Worm (Caenorhabditis elegans) whole organism, mixed stage, embryonic: ENCODE measurements around the gene Y66D12A.8.

Source experiments
- bed-3 ChIP-seq: fragments of 200-800 bp; sonication (Bioruptor generic); optimal IDR thresholded peaks from 3 replicates; lab custom pipeline; 2018; ENCODE audit warnings: mild to moderate bottlenecking, missing genetic modification characterization, moderate library complexity, missing compliant biosample characterization
- blmp-1 ChIP-seq: fragments of 150-350 bp; optimal IDR thresholded peaks from 2 replicates; lab custom pipeline; 2014; ENCODE audit warnings: missing biosample characterization, missing genetic modification characterization
- ceh-39 ChIP-seq: fragments of 150-350 bp; optimal IDR thresholded peaks from 2 replicates; lab custom pipeline; 2014; ENCODE audit warnings: missing biosample characterization, missing genetic modification characterization
- ceh-83 ChIP-seq: fragments of 200-800 bp; sonication (Bioruptor generic); optimal IDR thresholded peaks from 2 replicates; lab custom pipeline; 2018; ENCODE audit warnings: mild to moderate bottlenecking, missing genetic modification characterization, missing compliant biosample characterization
- ces-1 ChIP-seq: fragments of 150-350 bp; optimal IDR thresholded peaks from 2 replicates; lab custom pipeline; 2014; ENCODE audit warnings: missing biosample characterization, missing genetic modification reagents, missing genetic modification characterization
- cnd-1 ChIP-seq: fragments of 200-800 bp; sonication (Bioruptor generic); optimal IDR thresholded peaks from 2 replicates; lab custom pipeline; 2018; ENCODE audit warnings: mild to moderate bottlenecking, missing genetic modification characterization, missing compliant biosample characterization
- drap-1 ChIP-seq: fragments of 200-800 bp; sonication (Bioruptor generic); optimal IDR thresholded peaks from 3 replicates; lab custom pipeline; 2018; ENCODE audit warnings: mild to moderate bottlenecking, missing genetic modification characterization, missing compliant biosample characterization
- elt-1 ChIP-seq: sonication (generic microtip); optimal IDR thresholded peaks from 2 replicates; lab custom pipeline; 2017; ENCODE audit warnings: missing genetic modification characterization, mild to moderate bottlenecking, missing compliant biosample characterization, antibody characterized with exemption, moderate library complexity, borderline replicate concordance; ENCODE audit not compliant: insufficient read depth
- flh-1 ChIP-seq: fragments of 200-800 bp; sonication (Bioruptor generic); optimal IDR thresholded peaks from 2 replicates; lab custom pipeline; 2018; ENCODE audit warnings: mild to moderate bottlenecking, missing genetic modification characterization, moderate library complexity, missing compliant biosample characterization
- ham-2 ChIP-seq: fragments of 200-800 bp; sonication (Bioruptor generic); optimal IDR thresholded peaks from 2 replicates; lab custom pipeline; 2018; ENCODE audit warnings: mild to moderate bottlenecking, missing genetic modification characterization, missing compliant biosample characterization
- hlh-1 ChIP-seq: fragments of 150-350 bp; optimal IDR thresholded peaks from 2 replicates; lab custom pipeline; 2014; ENCODE audit warnings: missing biosample characterization, missing genetic modification reagents, missing genetic modification characterization
- lin-13 ChIP-seq: fragments of 150-350 bp; optimal IDR thresholded peaks from 2 replicates; lab custom pipeline; 2014; ENCODE audit warnings: missing biosample characterization, missing genetic modification characterization
- lin-32 ChIP-seq: fragments of 200-800 bp; sonication (Bioruptor generic); optimal IDR thresholded peaks from 2 replicates; lab custom pipeline; 2018; ENCODE audit warnings: mild to moderate bottlenecking, missing genetic modification characterization, missing compliant biosample characterization
- lsy-2 ChIP-seq: fragments of 150-350 bp; optimal IDR thresholded peaks from 2 replicates; lab custom pipeline; 2014; ENCODE audit warnings: missing biosample characterization, missing genetic modification characterization
- mab-5 ChIP-seq: fragments of 150-350 bp; optimal IDR thresholded peaks from 2 replicates; lab custom pipeline; 2014; ENCODE audit warnings: missing biosample characterization, missing genetic modification characterization
- mep-1 ChIP-seq: fragments of 150-350 bp; optimal IDR thresholded peaks from 2 replicates; lab custom pipeline; 2017; ENCODE audit warnings: missing biosample characterization, missing genetic modification reagents, missing genetic modification characterization, inconsistent platforms
- nhr-12 ChIP-seq: fragments of 150-350 bp; optimal IDR thresholded peaks from 2 replicates; lab custom pipeline; 2014; ENCODE audit warnings: missing biosample characterization, missing genetic modification characterization
- nhr-2 ChIP-seq: fragments of 150-350 bp; optimal IDR thresholded peaks from 2 replicates; lab custom pipeline; 2014; ENCODE audit warnings: missing biosample characterization, missing genetic modification characterization
- nhr-76 ChIP-seq: sonication (generic microtip); optimal IDR thresholded peaks from 2 replicates; lab custom pipeline; 2017; ENCODE audit warnings: missing biosample characterization, missing genetic modification characterization
- pha-4 ChIP-seq: fragments of 150-350 bp; optimal IDR thresholded peaks from 2 replicates; lab custom pipeline; 2018; ENCODE audit warnings: missing biosample characterization, missing genetic modification reagents, missing genetic modification characterization
- sem-2 ChIP-seq: fragments of 200-800 bp; sonication (Bioruptor generic); optimal IDR thresholded peaks from 2 replicates; lab custom pipeline; 2018; ENCODE audit warnings: mild to moderate bottlenecking, missing genetic modification characterization, missing compliant biosample characterization
- snpc-4 ChIP-seq: fragments of 150-350 bp; optimal IDR thresholded peaks from 2 replicates; lab custom pipeline; 2014; ENCODE audit warnings: missing biosample characterization, missing genetic modification characterization
- sptf-1 ChIP-seq: sonication (generic microtip); optimal IDR thresholded peaks from 2 replicates; lab custom pipeline; 2017; ENCODE audit warnings: mild to moderate bottlenecking, missing genetic modification characterization, moderate library complexity, missing compliant biosample characterization
- tbx-8 ChIP-seq: fragments of 200-800 bp; sonication (Bioruptor generic); optimal IDR thresholded peaks from 2 replicates; lab custom pipeline; 2018; ENCODE audit warnings: mild to moderate bottlenecking, missing genetic modification characterization, moderate library complexity, missing compliant biosample characterization
- unc-120 ChIP-seq: sonication (generic microtip); optimal IDR thresholded peaks from 2 replicates; lab custom pipeline; 2017; ENCODE audit warnings: missing genetic modification characterization, missing compliant biosample characterization; ENCODE audit not compliant: poor library complexity, severe bottlenecking
- unc-62 ChIP-seq: fragments of 150-350 bp; optimal IDR thresholded peaks from 2 replicates; lab custom pipeline; 2014; ENCODE audit warnings: missing biosample characterization, missing genetic modification reagents, missing genetic modification characterization
- ztf-11 ChIP-seq: fragments of 150-350 bp; optimal IDR thresholded peaks from 2 replicates; lab custom pipeline; 2014; ENCODE audit warnings: missing biosample characterization, missing genetic modification characterization

Y66D12A.8 gene

ce11 chrIII:11573921-11574320 is at the start of gene Y66D12A.8:
Gene Y66D12A.8, plus strand, starts transcription at chrIII:11574221.
- no peak for TF ChIP-seq unc-120

- TF ChIP-seq ham-2 (GFP tag; lab: Kevin White, UChicago) (no peak), ces-1 (GFP tag; lab: Kevin White, UChicago) (no peak), tbx-8 (GFP tag; lab: Kevin White, UChicago) (no peak), mab-5 (tag; lab: Kevin White, UChicago) (no peak), mep-1 (tag; lab: Kevin White, UChicago) (no peak), bed-3 (GFP tag; lab: Kevin White, UChicago) (no peak), nhr-76 (tag; lab: Kevin White, UChicago) (no peak), lin-32 (GFP tag; lab: Kevin White, UChicago) (no peak), ztf-11 (tag; lab: Kevin White, UChicago) (no peak), drap-1 (GFP tag; lab: Kevin White, UChicago) (no peak), lsy-2 (tag; lab: Kevin White, UChicago) (no peak), unc-62 (GFP tag; lab: Kevin White, UChicago) (no peak), elt-1 (tag; lab: Kevin White, UChicago) (no peak), flh-1 (no peak), pha-4 (tag; lab: Kevin White, UChicago) (no peak), hlh-1 (tag; lab: Kevin White, UChicago) (no peak)
These were observed 47.6 kb upstream of the Y66D12A.8 start, which contains the start of gene xpb-1 for ce11 chrIII:11526396-11526795. Gene xpb-1, plus strand, starts transcription at chrIII:11526657.

- TF ChIP-seq ztf-11 (tag; lab: Kevin White, UChicago) (no peak), snpc-4 (no peak), nhr-2 (tag; lab: Kevin White, UChicago) (no peak), ceh-83 (GFP tag; lab: Kevin White, UChicago) (no peak), unc-120 (no peak), drap-1 (GFP tag; lab: Kevin White, UChicago) (no peak), lsy-2 (tag; lab: Kevin White, UChicago) (no peak), ceh-39 (no peak), tbx-8 (GFP tag; lab: Kevin White, UChicago) (no peak), elt-1 (tag; lab: Kevin White, UChicago) (no peak), sem-2 (GFP tag; lab: Kevin White, UChicago) (no peak), unc-62 (GFP tag; lab: Kevin White, UChicago) (no peak), flh-1 (no peak), sptf-1 (tag; lab: Kevin White, UChicago) (no peak), ces-1 (GFP tag; lab: Kevin White, UChicago) (no peak), lin-13 (tag; lab: Kevin White, UChicago) (no peak), mep-1 (tag; lab: Kevin White, UChicago) (no peak), ham-2 (GFP tag; lab: Kevin White, UChicago) (no peak), nhr-12 (no peak), cnd-1 (no peak)
These were observed 39.4 kb upstream of the Y66D12A.8 start, which contains the start of gene nrps-1 for ce11 chrIII:11534624-11535079. Gene nrps-1, plus strand, starts transcription at chrIII:11534674.

ce11 chrIII:11535453-11535852 is 38.6 kb upstream of the Y66D12A.8 start:
- no peak for TF ChIP-seq blmp-1 (tag; lab: Kevin White, UChicago)
- no peak for TF ChIP-seq flh-1
- no peak for TF ChIP-seq tbx-8 (GFP tag; lab: Kevin White, UChicago)
- no peak for TF ChIP-seq unc-120
- TF ChIP-seq sptf-1 (tag; lab: Kevin White, UChicago), result no peak
- no peak for TF ChIP-seq ces-1 (GFP tag; lab: Kevin White, UChicago)
- TF ChIP-seq nhr-2 (tag; lab: Kevin White, UChicago), result no peak
- no peak for TF ChIP-seq cnd-1
- no peak for TF ChIP-seq sem-2 (GFP tag; lab: Kevin White, UChicago)
- no peak for TF ChIP-seq unc-62 (GFP tag; lab: Kevin White, UChicago)
- TF ChIP-seq, all 35 proteins: peak for 0

ce11 chrIII:11544947-11545346 is 29.1 kb upstream of the Y66D12A.8 start:
- TF ChIP-seq hlh-1 (tag; lab: Kevin White, UChicago), result no peak
- no peak for TF ChIP-seq ceh-39
- no peak for TF ChIP-seq elt-1 (tag; lab: Kevin White, UChicago)
- TF ChIP-seq pha-4 (tag; lab: Kevin White, UChicago), result no peak
- TF ChIP-seq mab-5 (tag; lab: Kevin White, UChicago), result no peak
- no peak for TF ChIP-seq ceh-83 (GFP tag; lab: Kevin White, UChicago)
- TF ChIP-seq nhr-12, result no peak
- no peak for TF ChIP-seq lin-13 (tag; lab: Kevin White, UChicago)
